Fruit fly (Drosophila melanogaster): ENCODE data around the gene Myo61F.

Myo61F gene

dm6 chr3L:1295693-1296092 lies 22.6 kb upstream of the Myo61F start, which contains the start of gene Rabex-5 (continued):
- no peak for TF ChIP-seq sqz (GFP tag; optimal IDR thresholded peaks at IDR 0.05)
- TF ChIP-seq Fer1 (GFP tag; optimal IDR thresholded peaks at IDR 0.05), result no peak
- TF ChIP-seq CG9727 (GFP tag; optimal IDR thresholded peaks at IDR 0.05), result no peak
- TF ChIP-seq Ada2b (GFP tag; IDR thresholded peaks at IDR 0.05), result peak; percentile 40; the same call in 1 of the 2 replicates
- TF ChIP-seq NC2α (GFP tag; optimal IDR thresholded peaks at IDR 0.05), result peak; percentile 8
- no peak for TF ChIP-seq corto (GFP tag; optimal IDR thresholded peaks at IDR 0.05)
- no peak for TF ChIP-seq Camta (GFP tag; optimal IDR thresholded peaks at IDR 0.05)
- no peak for TF ChIP-seq sd (tag; optimal IDR thresholded peaks at IDR 0.05)
- TF ChIP-seq CG17829 (tag; optimal IDR thresholded peaks at IDR 0.05), result peak; percentile 48
- TF ChIP-seq Ets97D (GFP tag; optimal IDR thresholded peaks at IDR 0.05), result peak; percentile 63
- no peak for TF ChIP-seq br (optimal IDR thresholded peaks at IDR 0.05)
- TF ChIP-seq CG2889 (GFP tag; IDR thresholded peaks at IDR 0.05), result no peak
- no peak for TF ChIP-seq CG5180 (GFP tag; optimal IDR thresholded peaks at IDR 0.05)
- no peak for TF ChIP-seq sens-2 (GFP tag; IDR thresholded peaks at IDR 0.05)
- TF ChIP-seq CG34376 (GFP tag; optimal IDR thresholded peaks at IDR 0.05), result peak; percentile 34
- TF ChIP-seq oc (tag; optimal IDR thresholded peaks at IDR 0.05), result no peak
- no peak for TF ChIP-seq Lim3 (GFP tag; IDR thresholded peaks at IDR 0.05)
- no peak for TF ChIP-seq Ravus (GFP tag; IDR thresholded peaks at IDR 0.05)
- no peak for TF ChIP-seq ATbp (GFP tag; optimal IDR thresholded peaks at IDR 0.05)
- TF ChIP-seq CG7987 (GFP tag; optimal IDR thresholded peaks at IDR 0.05), result peak; percentile 45
- TF ChIP-seq Tbp (GFP tag; optimal IDR thresholded peaks at IDR 0.05), result no peak
- TF ChIP-seq dimm (GFP tag; IDR thresholded peaks at IDR 0.05), result no peak
- TF ChIP-seq peb (GFP tag; IDR thresholded peaks at IDR 0.05), result no peak
- 0 out of 2 replicates have a peak, but pooled peaks have one; percentile 14 for TF ChIP-seq al (GFP tag; IDR thresholded peaks at IDR 0.05)
- TF ChIP-seq gro (GFP tag; optimal IDR thresholded peaks at IDR 0.05), result no peak
- TF ChIP-seq CG4282 (GFP tag; optimal IDR thresholded peaks at IDR 0.05), result peak; percentile 20
- peak; percentile 46 for TF ChIP-seq Myb (GFP tag; optimal IDR thresholded peaks at IDR 0.05)
- TF ChIP-seq Sin3A (optimal IDR thresholded peaks at IDR 0.05), result peak; percentile 36
- TF ChIP-seq hkb (optimal IDR thresholded peaks at IDR 0.05), result no peak
- no peak for TF ChIP-seq hkb (GFP tag; IDR thresholded peaks at IDR 0.05)
- TF ChIP-seq Dp (GFP tag; optimal IDR thresholded peaks at IDR 0.05), result peak; percentile 67
- no peak for TF ChIP-seq PHDP (tag; optimal IDR thresholded peaks at IDR 0.05)
- no peak for TF ChIP-seq CG6683 (GFP tag; optimal IDR thresholded peaks at IDR 0.05)
- TF ChIP-seq CG11560 (tag; IDR thresholded peaks at IDR 0.05), result no peak
- TF ChIP-seq jing (GFP tag; optimal IDR thresholded peaks at IDR 0.05), result no peak
- TF ChIP-seq CG9437 (GFP tag; optimal IDR thresholded peaks at IDR 0.05), result no peak
- TF ChIP-seq Dbx (GFP tag; IDR thresholded peaks at IDR 0.05), result peak; percentile 46; the same call in 2 of the 3 replicates
- peak; percentile 34 for TF ChIP-seq shn (GFP tag; optimal IDR thresholded peaks at IDR 0.05)
- TF ChIP-seq CG6654 (GFP tag; optimal IDR thresholded peaks at IDR 0.05), result no peak
- TF ChIP-seq lilli (GFP tag; optimal IDR thresholded peaks at IDR 0.05), result peak; percentile 60
- no peak for TF ChIP-seq CG16863 (GFP tag; optimal IDR thresholded peaks at IDR 0.05)
- TF ChIP-seq CG2202 (tag; optimal IDR thresholded peaks at IDR 0.05), result no peak
- TF ChIP-seq Kr (GFP tag; optimal IDR thresholded peaks at IDR 0.05), result no peak
- no peak for TF ChIP-seq B-H2 (GFP tag; optimal IDR thresholded peaks at IDR 0.05)
- TF ChIP-seq crol (GFP tag; IDR thresholded peaks at IDR 0.05), result no peak
- TF ChIP-seq kni (GFP tag; optimal IDR thresholded peaks at IDR 0.05), result no peak
- peak; percentile 22; the same call in 1 of the 2 replicates for TF ChIP-seq CG10366 (GFP tag; IDR thresholded peaks at IDR 0.05)
- TF ChIP-seq inv (GFP tag; IDR thresholded peaks at IDR 0.05; ENCODE audit: partially characterized antibody), result peak; percentile 82; the same call in 1 of the 2 replicates
- TF ChIP-seq ro (GFP tag; IDR thresholded peaks at IDR 0.05), result no peak
- no peak for TF ChIP-seq tap (tag; optimal IDR thresholded peaks at IDR 0.05)
- TF ChIP-seq CG3838 (GFP tag; optimal IDR thresholded peaks at IDR 0.05), result no peak
- TF ChIP-seq knrl (GFP tag; IDR thresholded peaks at IDR 0.05; ENCODE audit: partially characterized antibody), result peak; percentile 88
- TF ChIP-seq CG13424 (tag; optimal IDR thresholded peaks at IDR 0.05), result peak; percentile 37

All from whole organism, embryonic.